Worm (Caenorhabditis elegans) whole organism, early embryonic: Measurements from ENCODE around the gene Y105C5A.1268.

ENCODE experiments used
- aly-1 ChIP-seq: sonication (generic microtip); optimal IDR thresholded peaks from 2 replicates; lab custom pipeline; 2016; ENCODE audit warnings: missing genetic modification characterization, missing compliant biosample characterization
- scrt-1 ChIP-seq: fragments of 200-800 bp; sonication (Bioruptor generic); IDR thresholded peaks from 2 replicates; pipeline ENCODE4 v1.3.6; 2022; ENCODE audit warnings: missing genetic modification characterization, missing compliant biosample characterization

- TF ChIP-seq aly-1 (tag; lab: Kevin White, UChicago) (no peak), scrt-1 (GFP tag; lab: Robert Waterston, UW) (no peak)
Measured at ce11 chrIV:15684521-15684920, 38.3 kb upstream of the Y105C5A.1268 start.
